Worm (Caenorhabditis elegans): ENCODE measurements around the gene ham-2.
A peak's percentile ranks its signal among the peaks of the same experiment; 100 is the strongest.

ham-2 gene

ce11 chrX:4571137-4571536 is 16.7 kb downstream of the ham-2 start, which contains the start of gene amt-1:
amt-1 (plus strand) TSS chrX:4571437.
- TF ChIP-seq snpc-4 (tag; optimal IDR thresholded peaks at IDR 0.05) = no peak
- TF ChIP-seq bed-3 (GFP tag; optimal IDR thresholded peaks at IDR 0.05) = no peak
- TF ChIP-seq flh-1 (GFP tag; optimal IDR thresholded peaks at IDR 0.05) = no peak
- no peak for TF ChIP-seq elt-1 (tag; optimal IDR thresholded peaks at IDR 0.05; ENCODE audit: borderline replicate concordance, insufficient read depth)
- no peak for TF ChIP-seq drap-1 (GFP tag; optimal IDR thresholded peaks at IDR 0.05)
- no peak for TF ChIP-seq ceh-83 (GFP tag; optimal IDR thresholded peaks at IDR 0.05)

ce11 chrX:4574873-4575272 is 20.4 kb downstream of the ham-2 start:
- no peak for TF ChIP-seq snpc-4 (tag; optimal IDR thresholded peaks at IDR 0.05)
- TF ChIP-seq ces-1 (GFP tag; optimal IDR thresholded peaks at IDR 0.05) = peak; percentile 68
- no peak for TF ChIP-seq cnd-1 (tag; optimal IDR thresholded peaks at IDR 0.05)
- no peak for TF ChIP-seq tbx-8 (GFP tag; optimal IDR thresholded peaks at IDR 0.05)

DNA sequence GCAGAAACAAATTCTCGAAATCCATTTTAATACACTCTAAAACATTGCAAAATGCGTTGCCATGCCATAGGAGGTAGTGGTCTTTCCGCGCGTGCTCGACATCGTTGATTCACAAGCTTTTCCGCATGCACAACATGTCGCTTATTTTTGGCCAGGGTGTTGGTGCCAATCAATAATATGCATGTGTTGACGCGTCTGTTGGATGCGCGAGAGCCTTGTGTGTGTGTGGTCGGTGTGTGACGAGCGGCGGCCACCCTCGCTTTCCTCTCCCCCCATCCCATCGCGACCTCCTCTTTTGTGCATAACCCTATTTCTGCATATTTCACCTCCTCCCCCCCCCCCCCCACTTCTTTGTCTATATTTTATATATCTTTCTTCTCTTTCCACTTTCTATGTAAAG is 21.8 kb downstream of the ham-2 start:
- no peak for TF ChIP-seq pha-4 (tag; optimal IDR thresholded peaks at IDR 0.05)
- TF ChIP-seq mls-2 (tag; optimal IDR thresholded peaks at IDR 0.05) = peak; percentile 71
- peak; percentile 37 for TF ChIP-seq ces-1 (GFP tag; optimal IDR thresholded peaks at IDR 0.05)
- peak; percentile 69 for TF ChIP-seq sptf-1 (tag; optimal IDR thresholded peaks at IDR 0.05)
- TF ChIP-seq cnd-1 (tag; optimal IDR thresholded peaks at IDR 0.05) = peak; percentile 52
- no peak for TF ChIP-seq zip-8 (tag; optimal IDR thresholded peaks at IDR 0.05)
- TF ChIP-seq drap-1 (GFP tag; optimal IDR thresholded peaks at IDR 0.05) = peak; percentile 17

DNA sequence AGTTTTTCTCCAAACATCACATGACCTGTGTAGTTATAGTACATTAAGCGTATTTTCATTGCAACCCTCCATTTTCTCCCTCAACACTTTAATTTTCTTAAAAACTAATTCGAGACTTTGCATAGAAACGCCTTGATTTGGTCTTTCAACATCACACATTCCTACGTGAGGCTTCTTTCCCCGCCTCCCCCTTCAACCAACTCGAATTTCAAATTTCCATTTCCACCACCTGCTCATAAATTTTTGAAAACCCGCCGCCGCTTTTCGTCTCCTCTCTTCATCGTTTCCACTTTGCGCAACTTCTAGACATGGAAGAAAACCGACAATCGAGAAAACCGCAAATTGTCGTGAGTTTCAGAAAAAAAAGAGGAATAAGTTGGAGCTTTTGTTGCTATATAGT is 23.5 kb downstream of the ham-2 start, which contains the start of gene C05E11.3:
Gene C05E11.3 (plus strand): TSS at position 301 of the 400 bp plus-strand sequence.
- TF ChIP-seq elt-1 (tag; optimal IDR thresholded peaks at IDR 0.05; ENCODE audit: borderline replicate concordance, insufficient read depth) = no peak
- no peak for TF ChIP-seq ham-2 (GFP tag; optimal IDR thresholded peaks at IDR 0.05)
- no peak for TF ChIP-seq ceh-43 (GFP tag; optimal IDR thresholded peaks at IDR 0.05)
- no peak for TF ChIP-seq unc-120 (tag; optimal IDR thresholded peaks at IDR 0.05; ENCODE audit: poor library complexity, severe bottlenecking)

DNA sequence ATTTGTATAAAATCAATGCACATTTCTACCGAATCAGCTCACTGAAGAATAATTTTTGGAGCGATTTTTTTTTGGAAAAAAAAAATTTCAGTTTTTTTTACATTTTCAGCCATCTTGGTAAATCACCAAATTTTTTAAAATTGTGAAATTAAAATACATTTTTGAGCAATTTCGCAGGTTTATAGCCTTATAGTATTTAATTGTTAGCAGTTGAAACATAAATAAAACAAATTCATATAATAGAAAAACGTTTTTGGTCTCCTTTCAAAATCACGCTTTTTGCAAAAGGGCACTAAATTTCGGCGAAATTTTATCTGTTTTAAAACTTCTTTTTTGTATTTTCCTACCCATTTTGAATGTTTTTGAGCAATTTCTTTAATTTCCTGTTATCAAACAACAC is 24.1 kb downstream of the ham-2 start:
- TF ChIP-seq flh-1 (GFP tag; optimal IDR thresholded peaks at IDR 0.05) (no peak), mls-2 (tag; optimal IDR thresholded peaks at IDR 0.05) (no peak), mab-5 (tag; optimal IDR thresholded peaks at IDR 0.05) (no peak), zip-8 (tag; optimal IDR thresholded peaks at IDR 0.05) (no peak), ham-2 (GFP tag; optimal IDR thresholded peaks at IDR 0.05) (no peak), mep-1 (tag; optimal IDR thresholded peaks at IDR 0.05) (no peak), unc-39 (tag; optimal IDR thresholded peaks at IDR 0.05) (no peak), nhr-28 (tag; optimal IDR thresholded peaks at IDR 0.05) (no peak), nhr-2 (tag; optimal IDR thresholded peaks at IDR 0.05) (no peak)

ce11 chrX:4585579-4585978 is 31.1 kb downstream of the ham-2 start, which contains the start of gene C05E11.7:
C05E11.7 (minus strand) TSS chrX:4585679.
- no peak for TF ChIP-seq sem-2 (GFP tag; optimal IDR thresholded peaks at IDR 0.05)
- no peak for TF ChIP-seq nhr-28 (tag; optimal IDR thresholded peaks at IDR 0.05)
- no peak for TF ChIP-seq mls-2 (tag; optimal IDR thresholded peaks at IDR 0.05)
- TF ChIP-seq nhr-76 (tag; optimal IDR thresholded peaks at IDR 0.05) = no peak
- no peak for TF ChIP-seq flh-1 (GFP tag; optimal IDR thresholded peaks at IDR 0.05)
- TF ChIP-seq ceh-39 (tag; optimal IDR thresholded peaks at IDR 0.05) = no peak
- TF ChIP-seq drap-1 (GFP tag; optimal IDR thresholded peaks at IDR 0.05) = no peak
- TF ChIP-seq sptf-1 (tag; optimal IDR thresholded peaks at IDR 0.05) = no peak
- no peak for TF ChIP-seq cnd-1 (tag; optimal IDR thresholded peaks at IDR 0.05)

DNA sequence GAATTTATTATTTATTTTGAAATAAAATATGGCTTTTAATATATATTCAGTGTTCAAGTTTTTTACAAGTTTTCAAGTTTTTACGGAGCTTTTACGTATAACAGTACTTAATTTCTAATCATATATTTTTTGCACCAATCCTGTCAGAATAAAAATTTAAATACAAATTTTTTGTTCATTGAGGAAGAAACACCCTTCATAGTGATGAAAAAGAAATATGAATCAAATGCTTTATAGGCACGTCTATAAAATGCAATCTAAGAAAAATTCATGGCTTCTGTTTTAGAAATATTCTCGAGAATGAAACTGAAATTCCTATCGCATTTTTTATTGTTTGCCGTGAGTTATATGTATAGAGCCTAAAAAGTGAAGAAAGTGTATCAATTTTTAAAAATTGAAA is 32.1 kb downstream of the ham-2 start, which contains the start of gene C05E11.2:
Gene C05E11.2 (plus strand): TSS at position 301 of the 400 bp plus-strand sequence.
- TF ChIP-seq mab-5 (tag; optimal IDR thresholded peaks at IDR 0.05) (no peak), nhr-76 (tag; optimal IDR thresholded peaks at IDR 0.05) (no peak), nhr-28 (tag; optimal IDR thresholded peaks at IDR 0.05) (no peak), ham-2 (GFP tag; optimal IDR thresholded peaks at IDR 0.05) (no peak), lin-32 (GFP tag; optimal IDR thresholded peaks at IDR 0.05) (no peak), nhr-12 (tag; optimal IDR thresholded peaks at IDR 0.05) (no peak), M03D4.4 (tag; optimal IDR thresholded peaks at IDR 0.05) (no peak), sem-2 (GFP tag; optimal IDR thresholded peaks at IDR 0.05) (no peak), elt-3 (tag; optimal IDR thresholded peaks at IDR 0.05) (no peak), ces-1 (GFP tag; optimal IDR thresholded peaks at IDR 0.05) (no peak), drap-1 (GFP tag; optimal IDR thresholded peaks at IDR 0.05) (no peak), mep-1 (tag; optimal IDR thresholded peaks at IDR 0.05) (no peak), cnd-1 (tag; optimal IDR thresholded peaks at IDR 0.05) (no peak), lsy-2 (tag; optimal IDR thresholded peaks at IDR 0.05) (no peak), lin-13 (tag; optimal IDR thresholded peaks at IDR 0.05) (no peak), hlh-1 (tag; optimal IDR thresholded peaks at IDR 0.05) (no peak), bed-3 (GFP tag; optimal IDR thresholded peaks at IDR 0.05) (no peak), blmp-1 (tag; optimal IDR thresholded peaks at IDR 0.05) (no peak), nhr-237 (tag; optimal IDR thresholded peaks at IDR 0.05) (no peak)

All from whole organism, mixed stage, embryonic.